Worm (Caenorhabditis elegans): ENCODE data around the gene Y40C5A.4.
A peak's percentile ranks its signal among the peaks of the same experiment; 100 is the strongest.

Gene Y40C5A.4

DNA sequence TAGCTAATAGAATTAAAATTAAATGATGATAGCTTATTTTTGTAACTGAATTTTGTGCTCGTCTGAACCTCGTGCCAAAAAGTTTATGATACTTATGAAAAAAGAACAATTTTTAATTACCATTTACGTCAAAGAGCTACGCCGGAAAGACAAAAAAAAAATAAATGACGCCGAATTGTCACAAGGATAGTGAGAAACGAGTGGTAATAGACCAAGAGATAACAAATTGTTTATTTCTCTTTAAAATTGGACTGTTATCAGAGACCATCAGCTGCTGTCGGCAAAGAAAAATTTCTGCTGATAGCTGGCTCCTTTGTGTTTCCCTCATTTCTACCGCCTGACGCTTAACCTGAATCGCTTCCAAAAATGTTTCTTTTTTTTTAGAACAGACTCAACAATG is 28.8 kb upstream of the Y40C5A.4 start, which contains the start of gene pitr-1:
Gene pitr-1, plus strand, starts transcription at position 386 of the 400 bp plus-strand sequence.
- no peak for TF ChIP-seq ref-1 (GFP tag; conservative IDR thresholded peaks at IDR 0.05)
- no peak for TF ChIP-seq klf-2 (GFP tag; conservative IDR thresholded peaks at IDR 0.05)
- no peak for TF ChIP-seq flt-1 (GFP tag; IDR thresholded peaks at IDR 0.05)
- TF ChIP-seq tab-1 (GFP tag; IDR thresholded peaks at IDR 0.05), result no peak
- no peak for TF ChIP-seq med-1 (GFP tag; optimal IDR thresholded peaks at IDR 0.05; ENCODE audit: insufficient read depth)
- TF ChIP-seq ztf-29 (GFP tag; IDR thresholded peaks at IDR 0.05), result no peak
- TF ChIP-seq T22C8.4 (GFP tag; IDR thresholded peaks at IDR 0.05), result no peak
- TF ChIP-seq ztf-23 (GFP tag; IDR thresholded peaks at IDR 0.05), result no peak
- TF ChIP-seq cog-1 (tag; optimal IDR thresholded peaks at IDR 0.05), result no peak

DNA sequence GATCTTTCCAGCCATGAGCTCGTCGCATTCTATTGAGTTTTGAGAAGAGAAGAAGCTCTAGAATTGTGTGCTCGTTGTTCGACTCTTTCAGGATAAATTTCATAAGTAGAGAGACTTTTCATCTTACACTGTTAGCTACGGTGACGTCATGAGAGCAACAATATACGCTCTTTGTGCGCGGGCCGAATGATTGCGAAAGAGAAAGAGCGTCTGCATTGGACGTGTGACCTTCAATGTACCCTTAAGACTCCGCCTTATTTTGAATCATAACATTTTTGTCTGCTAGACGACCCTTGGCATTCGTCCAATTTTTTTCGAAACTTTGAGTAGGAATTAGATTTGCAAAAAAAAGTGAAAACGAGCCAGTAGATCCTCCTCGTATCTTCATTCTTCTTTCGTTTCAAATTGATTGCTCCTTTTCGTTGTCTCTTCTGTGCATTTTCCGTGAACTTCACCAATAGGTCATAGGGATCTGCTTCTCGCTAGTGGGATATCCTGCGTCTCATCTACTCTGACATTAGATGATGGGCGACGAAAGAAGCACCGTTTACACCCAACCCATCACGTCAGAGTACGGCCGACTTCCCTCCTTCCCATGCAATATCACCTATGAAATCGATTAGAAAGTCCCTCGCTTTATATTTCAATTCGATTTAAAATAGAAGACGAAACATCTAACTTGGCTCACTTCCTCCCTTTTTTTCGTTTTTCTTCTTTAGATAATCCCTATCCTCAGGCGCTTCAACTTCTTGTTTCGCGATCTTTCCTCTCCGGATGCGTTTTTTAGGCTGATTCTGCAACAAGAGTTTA is 26.8 kb upstream of the Y40C5A.4 start:
- TF ChIP-seq cog-1 (tag; optimal IDR thresholded peaks at IDR 0.05) (no peak), med-1 (GFP tag; optimal IDR thresholded peaks at IDR 0.05; ENCODE audit: insufficient read depth) (no peak), klf-2 (GFP tag; conservative IDR thresholded peaks at IDR 0.05) (no peak), ref-1 (GFP tag; conservative IDR thresholded peaks at IDR 0.05) (no peak), tab-1 (GFP tag; IDR thresholded peaks at IDR 0.05) (no peak), flt-1 (GFP tag; IDR thresholded peaks at IDR 0.05) (no peak), ztf-23 (GFP tag; IDR thresholded peaks at IDR 0.05) (no peak), ztf-29 (GFP tag; IDR thresholded peaks at IDR 0.05) (no peak), T22C8.4 (GFP tag; IDR thresholded peaks at IDR 0.05) (no peak)

- TF ChIP-seq ztf-23 (GFP tag; IDR thresholded peaks at IDR 0.05), result no peak
- TF ChIP-seq cog-1 (tag; optimal IDR thresholded peaks at IDR 0.05), result no peak
- no peak for TF ChIP-seq med-1 (GFP tag; optimal IDR thresholded peaks at IDR 0.05; ENCODE audit: insufficient read depth)
- no peak for TF ChIP-seq flt-1 (GFP tag; IDR thresholded peaks at IDR 0.05)
- no peak for TF ChIP-seq T22C8.4 (GFP tag; IDR thresholded peaks at IDR 0.05)
- TF ChIP-seq tab-1 (GFP tag; IDR thresholded peaks at IDR 0.05), result no peak
- no peak for TF ChIP-seq klf-2 (GFP tag; conservative IDR thresholded peaks at IDR 0.05)
- no peak for TF ChIP-seq ztf-29 (GFP tag; IDR thresholded peaks at IDR 0.05)
- TF ChIP-seq ref-1 (GFP tag; conservative IDR thresholded peaks at IDR 0.05), result no peak
Observed at ce11 chrIV:7390126-7390766, 25.3 kb upstream of the Y40C5A.4 start.

ce11 chrIV:7389719-7390118 is 24.8 kb upstream of the Y40C5A.4 start:
- no peak for TF ChIP-seq cog-1 (tag; optimal IDR thresholded peaks at IDR 0.05)
- no peak for TF ChIP-seq T22C8.4 (GFP tag; IDR thresholded peaks at IDR 0.05)
- no peak for TF ChIP-seq med-1 (GFP tag; optimal IDR thresholded peaks at IDR 0.05; ENCODE audit: insufficient read depth)
- no peak for TF ChIP-seq ref-1 (GFP tag; conservative IDR thresholded peaks at IDR 0.05)
- TF ChIP-seq tab-1 (GFP tag; IDR thresholded peaks at IDR 0.05), result no peak
- TF ChIP-seq ztf-29 (GFP tag; IDR thresholded peaks at IDR 0.05), result no peak
- no peak for TF ChIP-seq ztf-23 (GFP tag; IDR thresholded peaks at IDR 0.05)
- no peak for TF ChIP-seq klf-2 (GFP tag; conservative IDR thresholded peaks at IDR 0.05)

DNA sequence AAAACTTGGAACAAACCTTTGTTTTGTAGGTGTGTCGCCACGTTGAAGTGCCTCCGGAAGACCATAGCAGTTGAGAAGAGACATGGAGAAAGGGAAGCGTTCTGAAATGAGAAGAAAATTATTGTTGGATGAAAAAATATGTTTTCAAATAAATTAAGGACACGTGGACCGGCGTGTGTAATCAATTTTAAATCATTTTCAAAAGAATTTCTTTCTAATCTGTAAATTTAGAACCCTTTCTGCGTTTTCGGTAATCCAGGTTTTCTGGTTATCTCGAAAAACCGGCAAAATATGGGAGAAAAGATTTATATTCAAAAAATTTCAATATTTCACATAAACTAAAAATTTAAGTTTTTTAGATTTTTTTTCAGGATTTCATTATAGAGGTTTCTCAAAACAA is 23.9 kb upstream of the Y40C5A.4 start, which contains the start of gene mob-3:
Gene mob-3, minus strand, starts transcription at position 101 of the 400 bp plus-strand sequence.
- TF ChIP-seq klf-2 (GFP tag; conservative IDR thresholded peaks at IDR 0.05) (no peak), ztf-23 (GFP tag; IDR thresholded peaks at IDR 0.05) (no peak), T22C8.4 (GFP tag; IDR thresholded peaks at IDR 0.05) (no peak), med-1 (GFP tag; optimal IDR thresholded peaks at IDR 0.05; ENCODE audit: insufficient read depth) (no peak), flt-1 (GFP tag; IDR thresholded peaks at IDR 0.05) (no peak), ztf-29 (GFP tag; IDR thresholded peaks at IDR 0.05) (no peak), ref-1 (GFP tag; conservative IDR thresholded peaks at IDR 0.05) (no peak), cog-1 (tag; optimal IDR thresholded peaks at IDR 0.05) (no peak), tab-1 (GFP tag; IDR thresholded peaks at IDR 0.05) (no peak)

ce11 chrIV:7386835-7387551 is 22.1 kb upstream of the Y40C5A.4 start:
- TF ChIP-seq cog-1 (tag; optimal IDR thresholded peaks at IDR 0.05) (peak; percentile 24), klf-2 (GFP tag; conservative IDR thresholded peaks at IDR 0.05) (no peak), med-1 (GFP tag; optimal IDR thresholded peaks at IDR 0.05; ENCODE audit: insufficient read depth) (no peak), T22C8.4 (GFP tag; IDR thresholded peaks at IDR 0.05) (no peak), ref-1 (GFP tag; conservative IDR thresholded peaks at IDR 0.05) (no peak), ztf-23 (GFP tag; IDR thresholded peaks at IDR 0.05) (no peak)

DNA sequence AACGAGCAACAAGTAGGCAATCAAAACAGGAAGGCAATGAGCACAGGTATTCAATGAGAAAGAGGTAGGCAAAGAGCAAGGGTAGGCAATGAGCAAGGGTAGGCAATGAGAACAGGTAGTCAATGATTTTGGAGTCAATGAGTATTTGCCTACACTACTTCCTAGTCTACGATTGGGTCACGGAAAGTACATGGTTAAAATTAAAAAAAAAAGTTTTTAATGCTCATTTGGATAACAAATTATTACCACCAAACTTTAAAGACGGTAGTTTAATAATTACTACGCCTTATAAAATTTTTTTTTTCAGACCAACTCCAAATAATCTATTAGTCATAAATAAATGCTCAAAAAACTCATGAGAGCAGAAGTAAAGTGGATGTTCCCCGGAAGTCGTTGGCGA is 16.8 kb upstream of the Y40C5A.4 start, which contains the start of gene ptp-8:
Gene ptp-8, plus strand, starts transcription at position 301 of the 400 bp plus-strand sequence.
- TF ChIP-seq ztf-29 (GFP tag; IDR thresholded peaks at IDR 0.05), result no peak
- TF ChIP-seq klf-2 (GFP tag; conservative IDR thresholded peaks at IDR 0.05), result no peak
- no peak for TF ChIP-seq med-1 (GFP tag; optimal IDR thresholded peaks at IDR 0.05; ENCODE audit: insufficient read depth)
- TF ChIP-seq T22C8.4 (GFP tag; IDR thresholded peaks at IDR 0.05), result no peak
- no peak for TF ChIP-seq tab-1 (GFP tag; IDR thresholded peaks at IDR 0.05)
- TF ChIP-seq ref-1 (GFP tag; conservative IDR thresholded peaks at IDR 0.05), result no peak
- TF ChIP-seq ztf-23 (GFP tag; IDR thresholded peaks at IDR 0.05), result no peak
- no peak for TF ChIP-seq flt-1 (GFP tag; IDR thresholded peaks at IDR 0.05)
- no peak for TF ChIP-seq cog-1 (tag; optimal IDR thresholded peaks at IDR 0.05)

ce11 chrIV:7376511-7376910 is 11.6 kb upstream of the Y40C5A.4 start, which contains the start of gene T12B3.2:
Gene T12B3.2 (plus strand): TSS chrIV:7376811.
- TF ChIP-seq cog-1 (tag; optimal IDR thresholded peaks at IDR 0.05) (no peak), flt-1 (GFP tag; IDR thresholded peaks at IDR 0.05) (no peak), T22C8.4 (GFP tag; IDR thresholded peaks at IDR 0.05) (no peak), tab-1 (GFP tag; IDR thresholded peaks at IDR 0.05) (no peak), med-1 (GFP tag; optimal IDR thresholded peaks at IDR 0.05; ENCODE audit: insufficient read depth) (no peak), ref-1 (GFP tag; conservative IDR thresholded peaks at IDR 0.05) (no peak), ztf-23 (GFP tag; IDR thresholded peaks at IDR 0.05) (no peak), ztf-29 (GFP tag; IDR thresholded peaks at IDR 0.05) (no peak), klf-2 (GFP tag; conservative IDR thresholded peaks at IDR 0.05) (no peak)
